Worm (Caenorhabditis elegans): Measurements from ENCODE around the gene M03A1.3.

- TF ChIP-seq ZK546.5 (tag; optimal IDR thresholded peaks at IDR 0.05) (no peak), nhr-237 (tag; optimal IDR thresholded peaks at IDR 0.05) (no peak), mdl-1 (tag; optimal IDR thresholded peaks at IDR 0.05) (no peak), nhr-12 (tag; optimal IDR thresholded peaks at IDR 0.05) (no peak)
Observed at ce11 chrII:4604680-4605079, 47.1 kb downstream of the M03A1.3 start.
